Worm (Caenorhabditis elegans) whole organism, L1 larva: Measurements from ENCODE around the gene frpr-19.

Experiments used
- blmp-1 ChIP-seq: fragments of 150-350 bp; optimal IDR thresholded peaks from 2 replicates; lab custom pipeline; 2014; ENCODE audit warnings: missing biosample characterization, missing genetic modification characterization
- grh-1 ChIP-seq: fragments of 200-800 bp; sonication (Bioruptor generic); IDR thresholded peaks from 2 replicates; pipeline ENCODE4 v1.3.6; 2022; ENCODE audit warnings: missing genetic modification reagents, missing genetic modification characterization, missing compliant biosample characterization
- pag-3 ChIP-seq: sonication (generic microtip); optimal IDR thresholded peaks from 2 replicates; lab custom pipeline; 2017; ENCODE audit warnings: missing genetic modification characterization, mild to moderate bottlenecking, missing compliant biosample characterization, antibody characterized with exemption, borderline replicate concordance; ENCODE audit not compliant: insufficient read depth
- pqm-1 ChIP-seq: sonication (generic microtip); optimal IDR thresholded peaks from 3 replicates; lab custom pipeline; 2017; ENCODE audit warnings: missing biosample characterization, missing genetic modification characterization

ce11 chrIV:1752480-1752879 is 29.0 kb downstream of the frpr-19 start:
- TF ChIP-seq pag-3 (tag; lab: Kevin White, UChicago): no peak
- TF ChIP-seq pqm-1 (tag; lab: Kevin White, UChicago): no peak
- no peak for TF ChIP-seq blmp-1 (tag; lab: Kevin White, UChicago)
- TF ChIP-seq grh-1 (GFP tag; lab: Robert Waterston, UW): no peak
